Fruit fly (Drosophila melanogaster): ENCODE results near the gene CG14275.
A peak's percentile ranks its signal among the peaks of the same experiment; 100 is the strongest.

The CG14275 gene

DNA sequence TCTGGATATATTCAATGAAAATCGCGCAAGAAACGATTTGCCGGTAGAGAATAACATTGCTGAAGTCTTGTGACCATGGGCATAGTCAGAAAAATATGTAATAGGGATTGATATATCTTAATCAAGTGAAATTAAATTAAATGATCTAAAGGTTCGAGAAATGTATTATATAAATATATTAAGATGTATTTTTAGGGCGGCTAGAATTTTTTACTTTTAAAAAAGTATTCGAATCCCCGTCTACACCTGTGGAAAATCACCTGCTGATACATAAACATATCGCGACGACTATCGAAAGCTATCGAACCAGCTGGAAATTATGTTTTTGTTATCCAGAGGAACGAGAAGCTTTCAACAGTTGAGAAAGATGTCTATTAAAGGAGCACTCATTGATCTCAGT lies 49.5 kb downstream of the CG14275 start, which contains the start of the genes CG13390 and CG17294 (continued):
- TF ChIP-seq CG15696 (tag; optimal IDR thresholded peaks at IDR 0.05) (peak; percentile 99), Stat92E (GFP tag; optimal IDR thresholded peaks at IDR 0.05) (peak in 1 of 3 experiments; percentile 98), lov (optimal IDR thresholded peaks at IDR 0.05) (no peak), lov (GFP tag; IDR thresholded peaks at IDR 0.05) (peak; percentile 99), Dll (GFP tag; IDR thresholded peaks at IDR 0.05; ENCODE audit: partially characterized antibody) (peak; percentile 86), Dip2 (GFP tag; IDR thresholded peaks at IDR 0.05) (peak; percentile 79), pho (GFP tag; optimal IDR thresholded peaks at IDR 0.05) (peak; percentile 95), Optix (GFP tag; IDR thresholded peaks at IDR 0.05) (peak; percentile 96), CG14965 (GFP tag; optimal IDR thresholded peaks at IDR 0.05; ENCODE audit: borderline replicate concordance) (peak; percentile 37), CG3847 (GFP tag; IDR thresholded peaks at IDR 0.05) (peak; percentile 100), Trl (optimal IDR thresholded peaks at IDR 0.05) (no peak), Trl (GFP tag; optimal IDR thresholded peaks at IDR 0.05) (peak; percentile 92), fru (optimal IDR thresholded peaks at IDR 0.05) (no peak), her (GFP tag; optimal IDR thresholded peaks at IDR 0.05) (peak; percentile 82), onecut (GFP tag; IDR thresholded peaks at IDR 0.05) (peak; percentile 99), Nf-YA (GFP tag; IDR thresholded peaks at IDR 0.05) (peak; percentile 99), Camta (GFP tag; optimal IDR thresholded peaks at IDR 0.05) (peak; percentile 96), CG1832 (GFP tag; optimal IDR thresholded peaks at IDR 0.05) (peak; percentile 2), bsh (GFP tag; optimal IDR thresholded peaks at IDR 0.05) (peak; percentile 97 to 100), CG2202 (tag; optimal IDR thresholded peaks at IDR 0.05) (peak; percentile 99), CG11398 (GFP tag; optimal IDR thresholded peaks at IDR 0.05) (peak; percentile 78), maf-S (GFP tag; optimal IDR thresholded peaks at IDR 0.05) (peak; percentile 94), HLH3B (GFP tag; IDR thresholded peaks at IDR 0.05) (peak; percentile 100), CG14050 (GFP tag; IDR thresholded peaks at IDR 0.05) (peak; percentile 99), CG11695 (GFP tag; IDR thresholded peaks at IDR 0.05) (peak; percentile 100), CG15073 (GFP tag; optimal IDR thresholded peaks at IDR 0.05) (peak; percentile 90), cwo (GFP tag; optimal IDR thresholded peaks at IDR 0.05) (peak; percentile 99), pros (GFP tag; optimal IDR thresholded peaks at IDR 0.05) (peak; percentile 89), CG1603 (tag; optimal IDR thresholded peaks at IDR 0.05) (peak; percentile 96), ken (GFP tag; IDR thresholded peaks at IDR 0.05) (peak; percentile 99), CG6175 (GFP tag; IDR thresholded peaks at IDR 0.05) (peak; percentile 99), CG32767 (GFP tag; IDR thresholded peaks at IDR 0.05) (peak; percentile 99), CG6689 (GFP tag; IDR thresholded peaks at IDR 0.05) (peak; percentile 99), CG34422 (GFP tag; IDR thresholded peaks at IDR 0.05) (peak; percentile 100), tio (GFP tag; optimal IDR thresholded peaks at IDR 0.05) (peak; percentile 98), CG9609 (GFP tag; optimal IDR thresholded peaks at IDR 0.05) (peak; percentile 91), wek (GFP tag; optimal IDR thresholded peaks at IDR 0.05) (peak; percentile 94), CG10321 (GFP tag; IDR thresholded peaks at IDR 0.05) (peak; percentile 90), Scr (GFP tag; IDR thresholded peaks at IDR 0.05; ENCODE audit: partially characterized antibody) (peak; percentile 79), CG7357 (GFP tag; IDR thresholded peaks at IDR 0.05) (peak; percentile 98), danr (GFP tag; IDR thresholded peaks at IDR 0.05) (peak; percentile 99), Oli (tag; optimal IDR thresholded peaks at IDR 0.05) (peak; percentile 100), CG12219 (GFP tag; optimal IDR thresholded peaks at IDR 0.05) (peak; percentile 99), prd (optimal IDR thresholded peaks at IDR 0.05) (no peak), prd (GFP tag; IDR thresholded peaks at IDR 0.05) (peak; percentile 100), Bteb2 (GFP tag; optimal IDR thresholded peaks at IDR 0.05) (peak; percentile 98), bowl (GFP tag; IDR thresholded peaks at IDR 0.05) (peak; percentile 99), CG17568 (GFP tag; optimal IDR thresholded peaks at IDR 0.05) (peak; percentile 99), fd96Cb (tag; optimal IDR thresholded peaks at IDR 0.05) (peak; percentile 100), crc (GFP tag; optimal IDR thresholded peaks at IDR 0.05) (peak; percentile 90), tna (GFP tag; IDR thresholded peaks at IDR 0.05; ENCODE audit: partially characterized antibody) (peak; percentile 28; the same call in 1 of the 2 replicates), ash1 (GFP tag; optimal IDR thresholded peaks at IDR 0.05) (peak; percentile 98)

Measured in whole organism, embryonic.